Worm (Caenorhabditis elegans) whole organism, mixed stage, embryonic: ENCODE measurements around the gene cnk-1.

Experiments used
- M03D4.4 ChIP-seq: sonication (generic microtip); optimal IDR thresholded peaks from 2 replicates; lab custom pipeline; 2017; ENCODE audit warnings: mild to moderate bottlenecking, missing genetic modification characterization, missing compliant biosample characterization
- bed-3 ChIP-seq: fragments of 200-800 bp; sonication (Bioruptor generic); optimal IDR thresholded peaks from 3 replicates; lab custom pipeline; 2018; ENCODE audit warnings: mild to moderate bottlenecking, missing genetic modification characterization, moderate library complexity, missing compliant biosample characterization
- blmp-1 ChIP-seq: fragments of 150-350 bp; optimal IDR thresholded peaks from 2 replicates; lab custom pipeline; 2014; ENCODE audit warnings: missing biosample characterization, missing genetic modification characterization
- ceh-43 ChIP-seq: fragments of 200-800 bp; sonication (Bioruptor generic); optimal IDR thresholded peaks from 2 replicates; lab custom pipeline; 2018; ENCODE audit warnings: mild to moderate bottlenecking, missing genetic modification characterization, moderate library complexity, missing compliant biosample characterization
- ceh-83 ChIP-seq: fragments of 200-800 bp; sonication (Bioruptor generic); optimal IDR thresholded peaks from 2 replicates; lab custom pipeline; 2018; ENCODE audit warnings: mild to moderate bottlenecking, missing genetic modification characterization, missing compliant biosample characterization
- ces-1 ChIP-seq: fragments of 150-350 bp; optimal IDR thresholded peaks from 2 replicates; lab custom pipeline; 2014; ENCODE audit warnings: missing biosample characterization, missing genetic modification reagents, missing genetic modification characterization
- cnd-1 ChIP-seq: fragments of 200-800 bp; sonication (Bioruptor generic); optimal IDR thresholded peaks from 2 replicates; lab custom pipeline; 2018; ENCODE audit warnings: mild to moderate bottlenecking, missing genetic modification characterization, missing compliant biosample characterization
- drap-1 ChIP-seq: fragments of 200-800 bp; sonication (Bioruptor generic); optimal IDR thresholded peaks from 3 replicates; lab custom pipeline; 2018; ENCODE audit warnings: mild to moderate bottlenecking, missing genetic modification characterization, missing compliant biosample characterization
- elt-1 ChIP-seq: sonication (generic microtip); optimal IDR thresholded peaks from 2 replicates; lab custom pipeline; 2017; ENCODE audit warnings: missing genetic modification characterization, mild to moderate bottlenecking, missing compliant biosample characterization, antibody characterized with exemption, moderate library complexity, borderline replicate concordance; ENCODE audit not compliant: insufficient read depth
- elt-3 ChIP-seq: fragments of 150-350 bp; optimal IDR thresholded peaks from 2 replicates; lab custom pipeline; 2014; ENCODE audit warnings: missing biosample characterization, missing genetic modification characterization
- flh-1 ChIP-seq: fragments of 200-800 bp; sonication (Bioruptor generic); optimal IDR thresholded peaks from 2 replicates; lab custom pipeline; 2018; ENCODE audit warnings: mild to moderate bottlenecking, missing genetic modification characterization, moderate library complexity, missing compliant biosample characterization
- ham-2 ChIP-seq: fragments of 200-800 bp; sonication (Bioruptor generic); optimal IDR thresholded peaks from 2 replicates; lab custom pipeline; 2018; ENCODE audit warnings: mild to moderate bottlenecking, missing genetic modification characterization, missing compliant biosample characterization
- hlh-1 ChIP-seq: fragments of 150-350 bp; optimal IDR thresholded peaks from 2 replicates; lab custom pipeline; 2014; ENCODE audit warnings: missing biosample characterization, missing genetic modification reagents, missing genetic modification characterization
- lin-13 ChIP-seq: fragments of 150-350 bp; optimal IDR thresholded peaks from 2 replicates; lab custom pipeline; 2014; ENCODE audit warnings: missing biosample characterization, missing genetic modification characterization
- lsy-2 ChIP-seq: fragments of 150-350 bp; optimal IDR thresholded peaks from 2 replicates; lab custom pipeline; 2014; ENCODE audit warnings: missing biosample characterization, missing genetic modification characterization
- mab-5 ChIP-seq: fragments of 150-350 bp; optimal IDR thresholded peaks from 2 replicates; lab custom pipeline; 2014; ENCODE audit warnings: missing biosample characterization, missing genetic modification characterization
- mep-1 ChIP-seq: fragments of 150-350 bp; optimal IDR thresholded peaks from 2 replicates; lab custom pipeline; 2017; ENCODE audit warnings: missing biosample characterization, missing genetic modification reagents, missing genetic modification characterization, inconsistent platforms
- mls-2 ChIP-seq: sonication (generic microtip); optimal IDR thresholded peaks from 2 replicates; lab custom pipeline; 2016; ENCODE audit warnings: mild to moderate bottlenecking, missing genetic modification characterization, moderate library complexity, missing compliant biosample characterization
- nhr-12 ChIP-seq: fragments of 150-350 bp; optimal IDR thresholded peaks from 2 replicates; lab custom pipeline; 2014; ENCODE audit warnings: missing biosample characterization, missing genetic modification characterization
- nhr-2 ChIP-seq: fragments of 150-350 bp; optimal IDR thresholded peaks from 2 replicates; lab custom pipeline; 2014; ENCODE audit warnings: missing biosample characterization, missing genetic modification characterization
- nhr-28 ChIP-seq: fragments of 150-350 bp; optimal IDR thresholded peaks from 2 replicates; lab custom pipeline; 2014; ENCODE audit warnings: missing biosample characterization, missing genetic modification characterization
- nhr-76 ChIP-seq: sonication (generic microtip); optimal IDR thresholded peaks from 2 replicates; lab custom pipeline; 2017; ENCODE audit warnings: missing biosample characterization, missing genetic modification characterization
- pha-4 ChIP-seq: fragments of 150-350 bp; optimal IDR thresholded peaks from 2 replicates; lab custom pipeline; 2018; ENCODE audit warnings: missing biosample characterization, missing genetic modification reagents, missing genetic modification characterization
- sem-2 ChIP-seq: fragments of 200-800 bp; sonication (Bioruptor generic); optimal IDR thresholded peaks from 2 replicates; lab custom pipeline; 2018; ENCODE audit warnings: mild to moderate bottlenecking, missing genetic modification characterization, missing compliant biosample characterization
- snpc-4 ChIP-seq: fragments of 150-350 bp; optimal IDR thresholded peaks from 2 replicates; lab custom pipeline; 2014; ENCODE audit warnings: missing biosample characterization, missing genetic modification characterization
- sptf-1 ChIP-seq: sonication (generic microtip); optimal IDR thresholded peaks from 2 replicates; lab custom pipeline; 2017; ENCODE audit warnings: mild to moderate bottlenecking, missing genetic modification characterization, moderate library complexity, missing compliant biosample characterization
- tbx-8 ChIP-seq: fragments of 200-800 bp; sonication (Bioruptor generic); optimal IDR thresholded peaks from 2 replicates; lab custom pipeline; 2018; ENCODE audit warnings: mild to moderate bottlenecking, missing genetic modification characterization, moderate library complexity, missing compliant biosample characterization
- unc-120 ChIP-seq: sonication (generic microtip); optimal IDR thresholded peaks from 2 replicates; lab custom pipeline; 2017; ENCODE audit warnings: missing genetic modification characterization, missing compliant biosample characterization; ENCODE audit not compliant: poor library complexity, severe bottlenecking
- unc-39 ChIP-seq: fragments of 150-350 bp; optimal IDR thresholded peaks from 2 replicates; lab custom pipeline; 2014; ENCODE audit warnings: missing biosample characterization, missing genetic modification characterization
- unc-62 ChIP-seq: fragments of 150-350 bp; optimal IDR thresholded peaks from 2 replicates; lab custom pipeline; 2014; ENCODE audit warnings: missing biosample characterization, missing genetic modification reagents, missing genetic modification characterization
- zip-8 ChIP-seq: fragments of 150-350 bp; optimal IDR thresholded peaks from 2 replicates; lab custom pipeline; 2014; ENCODE audit warnings: missing biosample characterization, missing genetic modification characterization
- ztf-11 ChIP-seq: fragments of 150-350 bp; optimal IDR thresholded peaks from 2 replicates; lab custom pipeline; 2014; ENCODE audit warnings: missing biosample characterization, missing genetic modification characterization

cnk-1 gene

DNA sequence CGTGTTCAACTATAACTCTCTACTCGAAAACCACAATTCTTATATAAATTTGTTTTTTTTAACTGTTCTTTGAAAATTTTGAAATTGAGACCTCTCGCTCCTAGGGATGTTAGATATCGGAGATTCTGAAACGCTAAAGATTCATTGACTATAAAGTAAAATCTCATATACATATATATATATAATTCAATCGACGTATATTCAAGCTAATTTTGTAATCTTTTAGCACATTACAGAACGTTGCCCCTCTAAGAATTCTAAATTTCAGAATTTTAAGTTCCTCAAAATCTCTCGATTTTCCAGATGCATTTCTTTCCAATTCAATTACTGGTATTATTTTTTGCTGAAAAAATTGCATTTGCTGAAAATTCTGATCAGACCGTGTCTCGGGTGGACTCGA, 7.8 kb downstream of the cnk-1 start, which contains the start of gene pad-2:
pad-2 (plus strand) TSS at position 301 of the 400 bp plus-strand sequence.
- no peak for TF ChIP-seq nhr-2 (tag; lab: Kevin White, UChicago)
- no peak for TF ChIP-seq M03D4.4 (tag; lab: Kevin White, UChicago)
- no peak for TF ChIP-seq ces-1
- TF ChIP-seq pha-4 = no peak
- no peak for TF ChIP-seq nhr-28 (tag; lab: Kevin White, UChicago)
- TF ChIP-seq elt-1 (tag; lab: Kevin White, UChicago) = no peak
- no peak for TF ChIP-seq tbx-8 (GFP tag; lab: Kevin White, UChicago)
- TF ChIP-seq ham-2 (GFP tag; lab: Kevin White, UChicago) = no peak
- TF ChIP-seq, all 35 proteins: peak for 0

DNA sequence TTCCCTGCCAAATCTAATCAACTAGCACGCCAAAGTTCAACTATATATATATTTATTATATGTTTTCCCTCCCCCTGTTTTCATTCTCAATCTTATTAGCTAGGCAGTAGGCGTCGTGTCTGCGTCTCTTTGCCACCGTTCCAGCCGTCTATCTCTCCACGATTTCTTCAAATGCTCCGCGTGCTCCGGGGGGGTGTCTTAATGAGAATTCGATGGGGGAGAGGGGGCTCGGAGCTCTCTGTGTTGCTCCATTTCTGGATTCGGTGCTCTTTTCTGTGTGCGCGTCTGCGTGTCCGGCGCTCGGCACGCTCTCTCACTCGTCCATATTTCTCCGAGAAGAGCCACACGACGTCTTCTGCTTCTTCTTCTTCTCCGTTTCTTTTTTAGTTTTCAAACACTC, 13.2 kb downstream of the cnk-1 start:
- TF ChIP-seq ces-1 = peak; percentile 99
- peak; percentile 68 for TF ChIP-seq unc-120
- no peak for TF ChIP-seq bed-3 (GFP tag; lab: Kevin White, UChicago)
- TF ChIP-seq pha-4 = no peak
- TF ChIP-seq ham-2 (GFP tag; lab: Kevin White, UChicago) = no peak
- TF ChIP-seq mls-2 = peak; percentile 69
- TF ChIP-seq ztf-11 (tag; lab: Kevin White, UChicago) = no peak
- no peak for TF ChIP-seq ceh-43 (GFP tag; lab: Kevin White, UChicago)
- TF ChIP-seq sptf-1 (tag; lab: Kevin White, UChicago) = peak; percentile 45
- TF ChIP-seq cnd-1 (tag; lab: Kevin White, UChicago) = no peak
- TF ChIP-seq M03D4.4 (tag; lab: Kevin White, UChicago) = peak; percentile 38
- TF ChIP-seq lsy-2 (tag; lab: Kevin White, UChicago) = peak; percentile 0
- no peak for TF ChIP-seq hlh-1 (tag; lab: Kevin White, UChicago)
- TF ChIP-seq lin-13 = no peak
- no peak for TF ChIP-seq nhr-28 (tag; lab: Kevin White, UChicago)

DNA sequence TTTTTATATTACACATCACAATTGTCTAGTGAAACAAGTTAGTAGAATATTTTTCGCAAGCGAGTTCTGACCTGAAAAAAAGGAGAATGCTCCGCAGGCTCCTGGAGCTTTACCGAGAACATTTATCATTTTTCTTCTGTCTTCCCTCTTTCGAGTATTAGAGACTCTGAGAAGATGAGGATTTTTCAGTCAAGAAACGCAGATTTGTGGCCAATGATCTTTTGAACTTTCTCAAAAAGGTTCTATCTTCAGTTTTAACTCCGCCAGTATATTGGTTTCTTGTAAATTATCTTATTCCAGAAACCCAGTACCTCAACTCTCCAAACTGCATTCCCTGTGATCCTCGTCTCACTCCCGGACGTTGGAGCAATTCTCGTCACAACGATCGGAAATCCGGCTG, 14.6 kb downstream of the cnk-1 start, which contains the start of gene K10G9.2:
K10G9.2 (plus strand) TSS at position 301 of the 400 bp plus-strand sequence.
- no peak for TF ChIP-seq hlh-1 (tag; lab: Kevin White, UChicago)
- no peak for TF ChIP-seq nhr-76 (tag; lab: Kevin White, UChicago)
- no peak for TF ChIP-seq mls-2
- no peak for TF ChIP-seq sem-2
- TF ChIP-seq nhr-12 (tag; lab: Kevin White, UChicago) = no peak
- TF ChIP-seq flh-1 (GFP tag; lab: Kevin White, UChicago) = no peak
- no peak for TF ChIP-seq ztf-11 (tag; lab: Kevin White, UChicago)
- TF ChIP-seq sptf-1 (tag; lab: Kevin White, UChicago) = no peak
- TF ChIP-seq cnd-1 (tag; lab: Kevin White, UChicago) = no peak
- TF ChIP-seq snpc-4 (tag; lab: Kevin White, UChicago) = no peak
- no peak for TF ChIP-seq elt-1 (tag; lab: Kevin White, UChicago)
- no peak for TF ChIP-seq unc-62 (GFP tag; lab: Kevin White, UChicago)
- TF ChIP-seq ham-2 (GFP tag; lab: Kevin White, UChicago) = no peak
- TF ChIP-seq nhr-28 (tag; lab: Kevin White, UChicago) = no peak
- TF ChIP-seq drap-1 (GFP tag; lab: Kevin White, UChicago) = no peak
- no peak for TF ChIP-seq mab-5 (tag; lab: Kevin White, UChicago)

DNA sequence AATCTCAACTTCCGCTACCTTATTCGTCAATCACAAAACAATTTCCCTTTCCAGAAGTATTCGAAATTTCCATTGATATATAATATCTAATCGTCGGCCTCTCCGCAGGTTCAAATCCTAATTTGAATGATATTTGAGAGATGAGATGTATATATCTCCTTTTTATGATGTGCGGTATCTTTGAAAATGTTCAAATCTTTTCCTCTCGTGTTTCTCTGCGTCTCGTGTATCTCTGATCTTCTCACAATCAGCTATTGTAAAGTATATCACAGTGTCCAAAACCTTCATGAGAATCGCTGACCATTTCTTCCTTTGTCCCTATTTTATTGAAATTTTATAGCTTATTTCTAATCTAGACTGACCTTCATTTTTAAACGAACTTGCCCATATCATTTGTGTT, 18.7 kb downstream of the cnk-1 start:
- TF ChIP-seq mep-1 (no peak), tbx-8 (GFP tag; lab: Kevin White, UChicago) (no peak), unc-39 (tag; lab: Kevin White, UChicago) (no peak), ces-1 (no peak), unc-62 (GFP tag; lab: Kevin White, UChicago) (no peak), unc-120 (no peak), sptf-1 (tag; lab: Kevin White, UChicago) (no peak), lin-13 (no peak), drap-1 (GFP tag; lab: Kevin White, UChicago) (no peak), blmp-1 (tag; lab: Kevin White, UChicago) (no peak), sem-2 (no peak), nhr-2 (tag; lab: Kevin White, UChicago) (no peak), flh-1 (GFP tag; lab: Kevin White, UChicago) (no peak), pha-4 (no peak), elt-3 (tag; lab: Kevin White, UChicago) (no peak), nhr-12 (tag; lab: Kevin White, UChicago) (no peak)

DNA sequence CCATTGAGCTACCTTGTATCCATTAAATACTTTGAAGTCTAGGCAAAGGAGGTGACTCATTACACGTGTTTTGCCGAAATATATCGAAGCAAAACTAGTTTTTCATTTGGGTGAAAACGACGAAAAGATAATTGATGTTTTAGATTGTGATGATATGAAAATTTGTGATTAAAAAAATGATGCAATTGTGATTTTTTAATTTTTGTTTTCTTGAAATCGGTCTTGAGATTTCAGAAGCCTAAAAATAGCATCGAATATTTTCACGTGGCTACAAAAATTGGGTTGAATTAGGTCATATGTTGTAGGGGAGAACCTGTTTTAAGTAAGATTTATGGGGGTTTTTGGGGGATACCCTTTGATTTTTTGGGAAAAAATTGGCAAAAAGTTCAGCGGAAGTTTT, 19.5 kb downstream of the cnk-1 start:
- TF ChIP-seq ceh-83 (GFP tag; lab: Kevin White, UChicago) = no peak
- TF ChIP-seq nhr-76 (tag; lab: Kevin White, UChicago) = no peak
- TF ChIP-seq unc-120 = no peak
- no peak for TF ChIP-seq flh-1 (GFP tag; lab: Kevin White, UChicago)
- no peak for TF ChIP-seq nhr-12 (tag; lab: Kevin White, UChicago)
- no peak for TF ChIP-seq hlh-1 (tag; lab: Kevin White, UChicago)
- TF ChIP-seq ztf-11 (tag; lab: Kevin White, UChicago) = no peak
- no peak for TF ChIP-seq unc-62 (GFP tag; lab: Kevin White, UChicago)
- no peak for TF ChIP-seq sptf-1 (tag; lab: Kevin White, UChicago)
- no peak for TF ChIP-seq drap-1 (GFP tag; lab: Kevin White, UChicago)
- no peak for TF ChIP-seq bed-3 (GFP tag; lab: Kevin White, UChicago)
- no peak for TF ChIP-seq zip-8
